Fruit fly (Drosophila melanogaster) whole organism, embryonic: Measurements from ENCODE around the gene CG17329.

Experiments
- Bdp1 ChIP-seq: fragments of 200-800 bp; sonication (Bioruptor generic); optimal IDR thresholded peaks from 3 replicates; lab custom pipeline; 2016; ENCODE audit warnings: missing biosample characterization, missing genetic modification characterization
- CG10274 ChIP-seq: fragments of 200-800 bp; sonication (Bioruptor generic); optimal IDR thresholded peaks from 3 replicates; lab custom pipeline; 2017; ENCODE audit warnings: missing biosample characterization, mild to moderate bottlenecking, missing genetic modification characterization
- CG10959 ChIP-seq: fragments of 200-800 bp; sonication (Bioruptor generic); IDR thresholded peaks from 2 replicates; pipeline ENCODE4 v1.3.6; 2022; ENCODE audit warnings: missing biosample characterization, missing genetic modification characterization
- CG12769 ChIP-seq: fragments of 200-800 bp; sonication (Bioruptor generic); optimal IDR thresholded peaks from 2 replicates; lab custom pipeline; 2019; ENCODE audit warnings: missing biosample characterization, mild to moderate bottlenecking, missing genetic modification characterization, moderate library complexity
- CG1529 ChIP-seq: fragments of 200-800 bp; sonication (Bioruptor generic); optimal IDR thresholded peaks from 3 replicates; lab custom pipeline; 2018; ENCODE audit warnings: missing biosample characterization, missing genetic modification characterization
- CG15601 ChIP-seq: fragments of 200-800 bp; sonication (Bioruptor generic); optimal IDR thresholded peaks from 3 replicates; lab custom pipeline; 2019; ENCODE audit warnings: missing biosample characterization, mild to moderate bottlenecking, missing genetic modification characterization, moderate library complexity
- CG17612 ChIP-seq: fragments of 200-800 bp; sonication (Bioruptor generic); IDR thresholded peaks from 2 replicates; pipeline ENCODE4 v1.3.6; 2022; ENCODE audit warnings: missing biosample characterization, missing genetic modification characterization
- CG2875 ChIP-seq: fragments of 200-800 bp; sonication (Bioruptor generic); optimal IDR thresholded peaks from 2 replicates; lab custom pipeline; 2017; ENCODE audit warnings: missing biosample characterization, mild to moderate bottlenecking, missing genetic modification characterization, missing genetic modification reagents
- CG32767 ChIP-seq: fragments of 200-800 bp; sonication (Bioruptor generic); IDR thresholded peaks from 2 replicates; pipeline ENCODE4 v1.3.6; 2022; ENCODE audit warnings: missing biosample characterization, missing genetic modification characterization
- CG34376 ChIP-seq: fragments of 200-800 bp; sonication (Bioruptor generic); optimal IDR thresholded peaks from 2 replicates; lab custom pipeline; 2018; ENCODE audit warnings: missing biosample characterization, mild to moderate bottlenecking, missing genetic modification characterization
- CG7357 ChIP-seq: fragments of 200-800 bp; sonication (Bioruptor generic); IDR thresholded peaks from 3 replicates; pipeline ENCODE4 v1.3.6; 2022; ENCODE audit warnings: missing biosample characterization, missing genetic modification characterization
- CG7987 ChIP-seq: fragments of 200-800 bp; sonication (Bioruptor generic); optimal IDR thresholded peaks from 2 replicates; lab custom pipeline; 2018; ENCODE audit warnings: missing biosample characterization, mild to moderate bottlenecking, missing genetic modification characterization, moderate library complexity
- Dad ChIP-seq: fragments of 200-800 bp; sonication (Bioruptor generic); optimal IDR thresholded peaks from 3 replicates; lab custom pipeline; 2016; ENCODE audit warnings: missing biosample characterization, missing genetic modification characterization
- Dip2 ChIP-seq: fragments of 200-800 bp; sonication (Bioruptor generic); IDR thresholded peaks from 2 replicates; pipeline ENCODE4 v1.3.6; 2022; ENCODE audit warnings: missing biosample characterization, missing genetic modification characterization
- Doc3 ChIP-seq: fragments of 200-800 bp; sonication (Bioruptor generic); IDR thresholded peaks from 3 replicates; pipeline ENCODE4 v1.3.6; 2022; ENCODE audit warnings: missing biosample characterization, missing genetic modification characterization; ENCODE audit not compliant: partially characterized antibody
- Elba2 ChIP-seq: fragments of 200-800 bp; sonication (Bioruptor generic); optimal IDR thresholded peaks from 3 replicates; lab custom pipeline; 2016; ENCODE audit warnings: missing biosample characterization, missing genetic modification characterization
- Ets65A ChIP-seq: fragments of 200-800 bp; sonication (Bioruptor generic); peaks from one replicate; lab custom pipeline; 2016; ENCODE audit warnings: missing biosample characterization, missing genetic modification characterization
- Fer1 ChIP-seq: fragments of 200-800 bp; sonication (Bioruptor generic); optimal IDR thresholded peaks from 2 replicates; lab custom pipeline; 2017; ENCODE audit warnings: missing biosample characterization, mild to moderate bottlenecking, missing genetic modification characterization
- Gsc ChIP-seq: fragments of 200-800 bp; sonication (Bioruptor generic); IDR thresholded peaks from 2 replicates; pipeline ENCODE4 v1.3.6; 2022; ENCODE audit warnings: missing biosample characterization, missing genetic modification characterization
- HLH54F ChIP-seq: fragments of 200-800 bp; sonication (Bioruptor generic); optimal IDR thresholded peaks from 3 replicates; lab custom pipeline; 2016; ENCODE audit warnings: missing biosample characterization, missing genetic modification characterization
- Hr3 ChIP-seq: fragments of 200-800 bp; sonication (Bioruptor generic); optimal IDR thresholded peaks from 3 replicates; lab custom pipeline; 2016; ENCODE audit warnings: missing biosample characterization, missing genetic modification characterization
- Hr51 ChIP-seq, 2 experiments: fragments of 200-800 bp; sonication (Bioruptor generic); optimal IDR thresholded peaks; 2 replicates in 1 of 2; 3 replicates in 1 of 2; lab custom pipeline; 2016 to 2018; ENCODE audit warnings: missing biosample characterization in 2 of 2, missing genetic modification characterization in 2 of 2, mild to moderate bottlenecking in 1 of 2, moderate library complexity in 1 of 2
- Lhr ChIP-seq: fragments of 200-800 bp; sonication (Bioruptor generic); optimal IDR thresholded peaks from 3 replicates; lab custom pipeline; 2017; ENCODE audit warnings: mild to moderate bottlenecking, missing biosample characterization, missing genetic modification reagents, missing genetic modification characterization
- Nf-YA ChIP-seq: fragments of 200-800 bp; sonication (Bioruptor generic); IDR thresholded peaks from 2 replicates; pipeline ENCODE4 v1.3.6; 2022; ENCODE audit warnings: missing biosample characterization, missing genetic modification characterization
- Pdp1 ChIP-seq, 2 experiments: fragments of 200-800 bp; sonication (Bioruptor generic); optimal IDR thresholded peaks; 3 replicates each; lab custom pipeline; 2016; ENCODE audit warnings: missing biosample characterization in 2 of 2, missing genetic modification characterization in 2 of 2, mild to moderate bottlenecking in 1 of 2, moderate library complexity in 1 of 2
- Six4 ChIP-seq: fragments of 200-800 bp; sonication (Bioruptor generic); optimal IDR thresholded peaks from 2 replicates; lab custom pipeline; 2016; ENCODE audit warnings: missing biosample characterization, missing genetic modification characterization
- Sry-β ChIP-seq: fragments of 200-800 bp; sonication (Bioruptor generic); optimal IDR thresholded peaks from 2 replicates; lab custom pipeline; 2018; ENCODE audit warnings: missing biosample characterization, mild to moderate bottlenecking, missing genetic modification characterization, moderate library complexity
- ac ChIP-seq: fragments of 200-800 bp; sonication (Bioruptor generic); optimal IDR thresholded peaks from 3 replicates; lab custom pipeline; 2017; ENCODE audit warnings: missing biosample characterization, mild to moderate bottlenecking, missing genetic modification characterization
- ara ChIP-seq: fragments of 200-800 bp; sonication (Bioruptor generic); IDR thresholded peaks from 2 replicates; pipeline ENCODE4 v1.3.6; 2022; ENCODE audit warnings: missing biosample characterization, missing genetic modification characterization
- bab2 ChIP-seq: fragments of 200-800 bp; sonication (Bioruptor generic); optimal IDR thresholded peaks from 2 replicates; lab custom pipeline; 2016; ENCODE audit warnings: missing biosample characterization, missing genetic modification characterization
- cad ChIP-seq: fragments of >200 bp; optimal IDR thresholded peaks from 2 replicates; lab custom pipeline; 2017; ENCODE audit warnings: missing biosample characterization, missing genetic modification characterization
- cas ChIP-seq: fragments of 200-800 bp; sonication (Bioruptor generic); IDR thresholded peaks from 2 replicates; pipeline ENCODE4 v1.3.6; 2022; ENCODE audit warnings: missing biosample characterization, missing genetic modification characterization
- dati ChIP-seq: fragments of 200-800 bp; sonication (Bioruptor generic); IDR thresholded peaks from 2 replicates; pipeline ENCODE4 v1.3.6; 2022; ENCODE audit warnings: missing biosample characterization, missing genetic modification characterization
- dmrt11E ChIP-seq: fragments of 200-800 bp; sonication (Bioruptor generic); optimal IDR thresholded peaks from 3 replicates; lab custom pipeline; 2018; ENCODE audit warnings: missing biosample characterization, mild to moderate bottlenecking, missing genetic modification characterization, moderate library complexity
- exex ChIP-seq: fragments of 200-800 bp; sonication (Bioruptor generic); optimal IDR thresholded peaks from 4 replicates; lab custom pipeline; 2018; ENCODE audit warnings: missing biosample characterization, mild to moderate bottlenecking, missing genetic modification characterization, moderate library complexity
- ftz-f1 ChIP-seq: fragments of 200-800 bp; sonication (Bioruptor generic); optimal IDR thresholded peaks from 2 replicates; lab custom pipeline; 2016; ENCODE audit warnings: missing biosample characterization, missing genetic modification characterization
- gem ChIP-seq: fragments of 200-800 bp; sonication (Bioruptor generic); optimal IDR thresholded peaks from 2 replicates; lab custom pipeline; 2019; ENCODE audit warnings: missing biosample characterization, mild to moderate bottlenecking, missing genetic modification characterization, moderate library complexity
- gro ChIP-seq: fragments of 200-800 bp; sonication (Bioruptor generic); optimal IDR thresholded peaks from 2 replicates; lab custom pipeline; 2016; ENCODE audit warnings: missing biosample characterization, missing genetic modification characterization
- gsb ChIP-seq: fragments of 200-800 bp; sonication (Bioruptor generic); IDR thresholded peaks from 2 replicates; pipeline ENCODE4 v1.3.6; 2022; ENCODE audit warnings: missing biosample characterization, missing genetic modification characterization
- gt ChIP-seq: fragments of 200-800 bp; sonication (Bioruptor generic); IDR thresholded peaks from 2 replicates; pipeline ENCODE4 v1.3.6; 2022; ENCODE audit warnings: missing biosample characterization, missing genetic modification characterization
- jing ChIP-seq: fragments of 200-800 bp; sonication (Bioruptor generic); optimal IDR thresholded peaks from 2 replicates; lab custom pipeline; 2018; ENCODE audit warnings: missing biosample characterization, mild to moderate bottlenecking, missing genetic modification characterization
- jumu ChIP-seq: fragments of 200-800 bp; sonication (Bioruptor generic); optimal IDR thresholded peaks from 3 replicates; lab custom pipeline; 2016; ENCODE audit warnings: missing biosample characterization, missing genetic modification characterization
- lmd ChIP-seq: fragments of 200-800 bp; sonication (Bioruptor generic); IDR thresholded peaks from 2 replicates; pipeline ENCODE4 v1.3.6; 2022; ENCODE audit warnings: missing biosample characterization, missing genetic modification characterization
- mirr ChIP-seq: fragments of 200-800 bp; sonication (Bioruptor generic); optimal IDR thresholded peaks from 3 replicates; lab custom pipeline; 2018; ENCODE audit warnings: missing biosample characterization, mild to moderate bottlenecking, missing genetic modification characterization
- peb ChIP-seq: fragments of 200-800 bp; sonication (Bioruptor generic); IDR thresholded peaks from 2 replicates; pipeline ENCODE4 v1.3.6; 2022; ENCODE audit warnings: missing biosample characterization, missing genetic modification characterization
- slou ChIP-seq: fragments of 200-800 bp; sonication (Bioruptor generic); optimal IDR thresholded peaks from 3 replicates; lab custom pipeline; 2016; ENCODE audit warnings: missing biosample characterization, missing genetic modification characterization
- unc-4 ChIP-seq: fragments of 200-800 bp; sonication (Bioruptor generic); IDR thresholded peaks from 2 replicates; pipeline ENCODE4 v1.3.6; 2022; ENCODE audit warnings: missing biosample characterization, missing genetic modification characterization; ENCODE audit not compliant: partially characterized antibody
- vnd ChIP-seq: fragments of 200-800 bp; sonication (Bioruptor generic); IDR thresholded peaks from 3 replicates; pipeline ENCODE4 v1.3.6; 2022; ENCODE audit warnings: missing biosample characterization, missing genetic modification characterization; ENCODE audit not compliant: partially characterized antibody
- wdn ChIP-seq: fragments of 200-800 bp; sonication (Bioruptor generic); IDR thresholded peaks from 2 replicates; pipeline ENCODE4 v1.3.6; 2022; ENCODE audit warnings: missing biosample characterization, missing genetic modification characterization
- zf30C ChIP-seq: fragments of 200-800 bp; sonication (Bioruptor generic); optimal IDR thresholded peaks from 3 replicates; lab custom pipeline; 2018; ENCODE audit warnings: missing biosample characterization, mild to moderate bottlenecking, missing genetic modification characterization

The CG17329 gene

DNA sequence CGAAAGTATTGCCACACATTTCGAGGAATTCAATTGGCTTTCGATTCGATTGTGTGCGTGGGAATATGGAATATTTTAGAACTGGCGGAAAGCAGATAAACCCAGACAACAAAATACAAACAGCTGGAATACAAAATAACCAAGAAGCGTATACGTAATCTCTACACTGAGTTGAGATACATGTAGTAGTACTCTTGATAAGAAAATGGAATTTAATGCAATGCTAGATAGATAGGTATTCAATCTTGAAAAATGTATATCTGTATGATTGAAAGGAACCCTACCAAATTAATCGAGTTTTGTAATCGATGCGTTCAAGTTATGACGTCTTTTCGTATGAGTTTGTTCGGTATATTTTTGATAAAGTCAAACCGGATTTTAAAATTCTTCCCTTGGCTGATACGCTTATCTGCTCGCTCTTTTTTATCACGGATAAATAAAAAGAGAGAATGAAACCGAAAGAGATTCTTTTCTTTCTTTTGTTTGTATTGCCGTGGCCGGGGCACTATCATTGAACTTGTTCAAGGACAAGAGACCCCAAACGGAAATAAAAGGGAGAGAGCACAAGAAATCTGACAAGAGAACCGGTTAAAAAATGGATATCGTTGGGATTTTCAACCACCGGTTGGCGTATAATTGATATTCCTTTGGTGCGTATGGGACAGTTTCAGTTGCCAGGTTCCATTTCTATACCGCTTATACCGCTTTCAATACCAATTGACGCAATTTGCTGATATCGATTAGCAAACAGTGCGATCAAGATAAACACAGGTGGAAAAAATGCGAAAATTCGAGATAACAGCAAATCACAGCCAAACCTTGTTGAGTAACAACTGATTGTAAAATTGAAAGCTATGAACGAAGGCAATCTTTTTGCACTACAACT, 35.6 kb upstream of the CG17329 start (continued):
- TF ChIP-seq Bdp1 (GFP tag; lab: Kevin White, UChicago) (no peak), CG15601 (peak; percentile 39), jumu (GFP tag; lab: Kevin White, UChicago) (no peak), Dad (GFP tag; lab: Kevin White, UChicago) (no peak), gsb (GFP tag; lab: Robert Waterston, UW) (no peak), CG12769 (no peak), Nf-YA (no peak), slou (no peak), CG2875 (no peak), gro (GFP tag; lab: Kevin White, UChicago) (no peak), Dip2 (no peak), Lhr (no peak), vnd (no peak), CG32767 (no peak), Doc3 (GFP tag; lab: Robert Waterston, UW) (no peak), CG17612 (GFP tag; lab: Robert Waterston, UW) (no peak), gem (tag; lab: Kevin White, UChicago) (peak; percentile 76), CG7987 (GFP tag; lab: Kevin White, UChicago) (no peak), Hr51 (GFP tag; optimal IDR thresholded peaks at IDR 0.05; lab: Kevin White, UChicago) (no peak), gt (no peak), zf30C (GFP tag; lab: Kevin White, UChicago) (no peak), Fer1 (GFP tag; lab: Kevin White, UChicago) (no peak), Pdp1 (GFP tag; optimal IDR thresholded peaks at IDR 0.05; lab: Kevin White, UChicago) (peak in 1 of 2 experiments; percentile 87), ara (GFP tag; lab: Robert Waterston, UW) (no peak), ac (GFP tag; lab: Kevin White, UChicago) (no peak), CG1529 (no peak), CG34376 (GFP tag; lab: Kevin White, UChicago) (peak; percentile 36), wdn (no peak), Elba2 (GFP tag; lab: Kevin White, UChicago) (no peak), exex (tag; lab: Kevin White, UChicago) (peak; percentile 66), Sry-β (GFP tag; lab: Kevin White, UChicago) (no peak), unc-4 (GFP tag; lab: Robert Waterston, UW) (no peak), bab2 (no peak), cas (GFP tag; lab: Robert Waterston, UW) (no peak), CG10959 (GFP tag; lab: Robert Waterston, UW) (no peak), CG7357 (GFP tag; lab: Robert Waterston, UW) (no peak), ftz-f1 (GFP tag; lab: Kevin White, UChicago) (peak; percentile 8), dmrt11E (tag; lab: Kevin White, UChicago) (no peak), lmd (GFP tag; lab: Robert Waterston, UW) (no peak), mirr (GFP tag; lab: Kevin White, UChicago) (peak; percentile 95), jing (GFP tag; lab: Kevin White, UChicago) (no peak), Hr3 (GFP tag; lab: Kevin White, UChicago) (no peak), dati (GFP tag; lab: Robert Waterston, UW) (no peak), Ets65A (GFP tag; lab: Kevin White, UChicago) (no peak), CG10274 (GFP tag; lab: Kevin White, UChicago) (no peak), HLH54F (GFP tag; lab: Kevin White, UChicago) (no peak), Six4 (GFP tag; lab: Kevin White, UChicago) (no peak), cad (GFP tag; lab: Kevin White, UChicago) (no peak), peb (GFP tag; lab: Robert Waterston, UW) (no peak), Gsc (no peak)
